Fruit fly (Drosophila melanogaster) whole organism, embryonic: ENCODE data around the gene Abl.

Experiments
- CG2199 ChIP-seq: fragments of 200-800 bp; sonication (Bioruptor generic); IDR thresholded peaks from 3 replicates; pipeline ENCODE4 v1.3.6; 2022; ENCODE audit warnings: missing biosample characterization, missing genetic modification characterization
- CG2202 ChIP-seq: fragments of 200-800 bp; sonication (Bioruptor generic); optimal IDR thresholded peaks from 2 replicates; lab custom pipeline; 2018; ENCODE audit warnings: missing biosample characterization, mild to moderate bottlenecking, missing genetic modification characterization
- CG34376 ChIP-seq: fragments of 200-800 bp; sonication (Bioruptor generic); optimal IDR thresholded peaks from 2 replicates; lab custom pipeline; 2018; ENCODE audit warnings: missing biosample characterization, mild to moderate bottlenecking, missing genetic modification characterization
- ERR ChIP-seq: fragments of 200-800 bp; sonication (Bioruptor generic); optimal IDR thresholded peaks from 2 replicates; lab custom pipeline; 2016; ENCODE audit warnings: missing biosample characterization, missing genetic modification characterization
- dmrt11E ChIP-seq: fragments of 200-800 bp; sonication (Bioruptor generic); optimal IDR thresholded peaks from 3 replicates; lab custom pipeline; 2018; ENCODE audit warnings: missing biosample characterization, mild to moderate bottlenecking, missing genetic modification characterization, moderate library complexity
- grau ChIP-seq: fragments of 200-800 bp; optimal IDR thresholded peaks from 3 replicates; lab custom pipeline; 2019; ENCODE audit warnings: missing biosample characterization, mild to moderate bottlenecking, missing genetic modification characterization, moderate library complexity
- tio ChIP-seq: fragments of 200-800 bp; sonication (Bioruptor generic); optimal IDR thresholded peaks from 2 replicates; lab custom pipeline; 2017; ENCODE audit warnings: missing biosample characterization, missing genetic modification characterization, inconsistent platforms
- usp ChIP-seq: fragments of >200 bp; optimal IDR thresholded peaks from 2 replicates; lab custom pipeline; 2017; ENCODE audit warnings: missing biosample characterization, missing genetic modification characterization
- yki ChIP-seq: fragments of >200 bp; optimal IDR thresholded peaks from 3 replicates; lab custom pipeline; 2018

- TF ChIP-seq usp (no peak), tio (GFP tag; lab: Kevin White, UChicago) (no peak), dmrt11E (tag; lab: Kevin White, UChicago) (no peak), grau (no peak), yki (lab: Kevin White, UChicago) (no peak), CG34376 (no peak), CG2199 (no peak), ERR (GFP tag; lab: Kevin White, UChicago) (no peak), CG2202 (tag; lab: Kevin White, UChicago) (no peak)
Measured at dm6 chr3L:16590860-16591259, 56.8 kb downstream of the Abl start, which contains the start of gene tra.
